Worm (Caenorhabditis elegans): Measurements from ENCODE around the gene nduc-2.

nduc-2 gene

ce11 chrIII:2768635-2769034 lies 18.0 kb upstream of the nduc-2 start, which contains the start of gene swsn-3 (continued):
- TF ChIP-seq mep-1 (tag; optimal IDR thresholded peaks at IDR 0.05) (peak; percentile 91), lin-13 (GFP tag; optimal IDR thresholded peaks at IDR 0.05) (peak; percentile 86), snpc-1.2 (GFP tag; IDR thresholded peaks at IDR 0.05) (peak; percentile 60; the same call in 1 of the 2 replicates), daf-8 (GFP tag; IDR thresholded peaks at IDR 0.05) (no peak), daf-16 (GFP tag; optimal IDR thresholded peaks at IDR 0.05) (peak in 1 of 2 experiments; percentile 36), daf-16 (tag; optimal IDR thresholded peaks at IDR 0.05) (peak; percentile 54), duxl-1 (tag; optimal IDR thresholded peaks at IDR 0.05; ENCODE audit: poor library complexity) (peak; percentile 92), unc-130 (GFP tag; optimal IDR thresholded peaks at IDR 0.05) (peak; percentile 78), ceh-28 (tag; optimal IDR thresholded peaks at IDR 0.05) (peak; percentile 53), F10B5.3 (tag; optimal IDR thresholded peaks at IDR 0.05) (peak; percentile 13), mdl-1 (tag; optimal IDR thresholded peaks at IDR 0.05) (peak; percentile 25 to 63), madf-9 (GFP tag; conservative IDR thresholded peaks at IDR 0.05) (peak; percentile 50; the same call in 1 of the 2 replicates), Y75B8A.6 (GFP tag; IDR thresholded peaks at IDR 0.05) (peak; percentile 45; the same call in 1 of the 2 replicates), dmd-6 (GFP tag; IDR thresholded peaks at IDR 0.05) (peak; percentile 49; the same call in 1 of the 2 replicates), skn-1 (tag; optimal IDR thresholded peaks at IDR 0.05) (no peak), nhr-11 (tag; optimal IDR thresholded peaks at IDR 0.05) (peak; percentile 7), nhr-102 (tag; optimal IDR thresholded peaks at IDR 0.05) (peak; percentile 70), nhr-48 (tag; optimal IDR thresholded peaks at IDR 0.05) (peak; percentile 56), F49E8.2 (tag; optimal IDR thresholded peaks at IDR 0.05; ENCODE audit: borderline replicate concordance) (peak; percentile 68), arid-1 (GFP tag; conservative IDR thresholded peaks at IDR 0.05) (peak; percentile 89), dmd-8 (GFP tag; IDR thresholded peaks at IDR 0.05) (no peak), mxl-3 (GFP tag; optimal IDR thresholded peaks at IDR 0.05) (no peak), hlh-11 (tag; optimal IDR thresholded peaks at IDR 0.05) (peak; percentile 60), ces-1 (GFP tag; optimal IDR thresholded peaks at IDR 0.05) (peak; percentile 27), zfp-2 (tag; optimal IDR thresholded peaks at IDR 0.05) (peak; percentile 42), fkh-10 (GFP tag; optimal IDR thresholded peaks at IDR 0.05) (peak; percentile 18), Y105C5A.15 (GFP tag; IDR thresholded peaks at IDR 0.05) (peak; percentile 70; the same call in 1 of the 2 replicates)

DNA sequence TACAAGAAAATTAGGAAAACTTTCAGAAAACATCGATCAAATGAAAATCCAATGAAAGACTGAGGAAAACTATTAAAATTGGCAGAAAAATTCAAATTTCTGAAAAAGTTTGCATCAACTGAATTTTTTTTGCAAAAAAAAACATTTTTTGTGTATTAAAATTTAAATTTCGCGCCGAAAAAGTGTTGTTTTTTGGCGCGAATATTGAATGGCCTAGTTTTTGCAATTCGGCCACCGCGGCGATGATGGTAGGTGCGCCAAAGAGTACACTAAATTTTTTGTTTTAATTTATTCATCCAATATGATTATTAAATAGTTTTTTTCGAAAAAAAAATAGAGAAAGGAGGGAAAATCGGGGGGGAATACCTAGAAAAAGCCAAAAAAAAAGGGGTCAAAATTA lies 17.6 kb upstream of the nduc-2 start:
- TF ChIP-seq arid-1 (GFP tag; conservative IDR thresholded peaks at IDR 0.05) = no peak
- peak; percentile 10 for TF ChIP-seq dpl-1 (GFP tag; optimal IDR thresholded peaks at IDR 0.05)
- TF ChIP-seq lim-7 (GFP tag; IDR thresholded peaks at IDR 0.05) = no peak
- no peak for TF ChIP-seq Y75B8A.6 (GFP tag; IDR thresholded peaks at IDR 0.05)
- TF ChIP-seq T26A8.4 (GFP tag; IDR thresholded peaks at IDR 0.05) = no peak
- TF ChIP-seq duxl-1 (tag; optimal IDR thresholded peaks at IDR 0.05; ENCODE audit: poor library complexity) = no peak
- peak; percentile 78 for TF ChIP-seq aha-1 (tag)
- TF ChIP-seq fkh-10 (GFP tag; optimal IDR thresholded peaks at IDR 0.05) = no peak

DNA sequence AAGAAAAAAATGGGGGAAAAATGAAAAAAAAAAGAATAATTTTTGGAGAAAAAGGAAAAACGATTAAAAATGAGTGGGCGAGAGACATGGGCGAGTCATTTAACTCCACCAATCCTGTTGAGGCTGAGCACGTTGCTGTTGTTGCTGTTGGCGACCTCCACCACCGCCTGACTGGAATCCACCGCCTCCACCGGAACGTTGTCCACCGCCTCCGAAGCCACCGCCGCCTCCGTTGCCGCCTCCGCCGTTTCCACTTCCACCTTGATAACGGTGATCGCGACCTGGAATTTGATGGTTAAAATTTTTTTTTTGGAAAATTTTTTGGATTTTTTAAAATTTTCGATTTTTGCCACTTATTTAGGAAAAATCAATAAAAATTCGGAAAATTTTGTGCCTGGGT lies 15.9 kb upstream of the nduc-2 start:
- TF ChIP-seq egl-43 (GFP tag; IDR thresholded peaks at IDR 0.05) (0 out of 2 replicates have a peak, but pooled peaks have one; percentile 7), set-16 (GFP tag; IDR thresholded peaks at IDR 0.05) (peak; percentile 85), T26A8.4 (GFP tag; IDR thresholded peaks at IDR 0.05) (no peak)

DNA sequence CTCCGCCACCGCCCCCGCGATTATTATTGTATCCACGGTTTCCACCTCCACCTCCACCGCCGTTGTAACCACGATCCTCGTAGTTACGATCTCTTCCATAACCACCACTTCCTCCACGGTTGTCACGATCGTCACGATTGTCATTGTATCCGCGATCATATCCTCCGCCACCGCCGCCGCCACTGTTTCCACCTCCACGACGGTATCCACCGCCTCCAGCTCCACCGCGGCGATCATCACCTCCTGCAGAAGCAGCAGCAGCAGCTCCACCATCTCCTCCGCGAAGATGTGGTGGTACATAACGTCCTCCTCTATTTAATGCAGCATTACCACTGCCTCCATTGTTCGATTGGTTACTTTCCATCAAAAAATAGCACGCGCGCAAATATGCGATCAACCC lies 8.0 kb upstream of the nduc-2 start, which contains the start of gene laf-1:
TSS of gene laf-1 (minus strand) at position 399 of the 400 bp plus-strand sequence.
- TF ChIP-seq set-16 (GFP tag; IDR thresholded peaks at IDR 0.05) (peak; percentile 87), unc-62 (GFP tag; optimal IDR thresholded peaks at IDR 0.05 in 1 of 2) (peak in 1 of 2 experiments; percentile 50), unc-62 (tag; optimal IDR thresholded peaks at IDR 0.05) (no peak), arid-1 (GFP tag; conservative IDR thresholded peaks at IDR 0.05) (no peak), mes-2 (tag; optimal IDR thresholded peaks at IDR 0.05; ENCODE audit: poor library complexity, severe bottlenecking) (no peak), lim-7 (GFP tag; IDR thresholded peaks at IDR 0.05) (no peak)
